Fruit fly (Drosophila melanogaster): ENCODE results near the gene Hakai.
A peak's percentile ranks its signal among the peaks of the same experiment; 100 is the strongest.

Hakai gene

DNA sequence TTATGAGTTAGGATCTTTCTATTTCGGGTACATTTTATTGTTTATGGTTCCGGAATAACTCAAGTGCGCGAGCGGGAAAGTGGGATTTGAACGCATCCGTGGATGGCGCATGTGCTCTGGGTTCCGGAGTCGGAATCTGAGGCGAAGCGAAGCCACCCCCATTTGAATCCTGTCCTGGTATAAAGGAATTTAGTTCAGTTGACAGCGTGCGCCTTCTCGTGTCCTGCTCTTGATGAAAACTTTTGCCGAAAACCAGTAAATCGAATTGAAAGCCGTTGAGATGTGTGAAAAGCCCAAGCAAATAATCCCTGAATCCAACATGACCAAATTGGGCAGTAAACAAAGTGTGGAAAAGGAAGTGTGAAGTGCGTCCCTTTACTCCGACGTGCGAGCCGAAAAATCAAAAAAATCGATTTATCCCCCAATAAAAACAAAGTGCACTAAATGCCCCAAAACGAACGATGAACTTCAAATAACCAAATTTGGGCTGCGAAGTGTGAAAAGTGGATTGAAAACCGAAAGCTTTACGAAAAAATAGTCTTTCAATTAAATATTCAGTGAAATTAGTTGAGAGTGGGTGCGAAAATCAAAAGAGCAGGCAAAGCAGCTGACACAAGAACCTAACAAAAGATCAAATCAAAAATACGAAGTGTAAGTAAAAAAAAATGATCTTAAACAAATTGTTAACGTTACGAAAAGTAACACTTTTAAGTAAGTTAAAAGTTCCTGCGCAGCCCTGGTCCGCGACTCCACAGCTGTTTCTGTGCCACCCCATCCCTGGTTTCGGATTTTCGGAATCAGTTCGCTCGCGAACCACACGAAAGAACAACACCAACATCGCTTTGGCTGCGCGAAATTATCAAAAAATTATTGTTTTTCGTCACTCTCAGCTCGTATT is 4.4 kb upstream of the Hakai start, which contains the start of gene Lar (continued):
- TF ChIP-seq CG33557 (GFP tag; optimal IDR thresholded peaks at IDR 0.05) (no peak), Doc2 (GFP tag; IDR thresholded peaks at IDR 0.05) (no peak), CG34376 (GFP tag; optimal IDR thresholded peaks at IDR 0.05) (peak; percentile 66), CG13287 (GFP tag; IDR thresholded peaks at IDR 0.05; ENCODE audit: partially characterized antibody) (peak; percentile 54), CG12659 (GFP tag; optimal IDR thresholded peaks at IDR 0.05) (peak; percentile 84), tup (GFP tag; optimal IDR thresholded peaks at IDR 0.05) (no peak), grn (GFP tag; optimal IDR thresholded peaks at IDR 0.05) (no peak), tll (GFP tag; optimal IDR thresholded peaks at IDR 0.05) (peak in 1 of 2 experiments; percentile 31), nom (GFP tag; optimal IDR thresholded peaks at IDR 0.05) (peak; percentile 37), CG12391 (tag; optimal IDR thresholded peaks at IDR 0.05) (peak; percentile 72), so (GFP tag; IDR thresholded peaks at IDR 0.05) (0 out of 3 replicates have a peak, but pooled peaks have one; percentile 42), CG11085 (GFP tag; IDR thresholded peaks at IDR 0.05) (no peak), lilli (GFP tag; optimal IDR thresholded peaks at IDR 0.05) (peak; percentile 80), ato (GFP tag; IDR thresholded peaks at IDR 0.05; ENCODE audit: partially characterized antibody) (no peak), Myb (GFP tag; optimal IDR thresholded peaks at IDR 0.05) (peak; percentile 77), CG1233 (GFP tag; optimal IDR thresholded peaks at IDR 0.05) (peak; percentile 28), dan (GFP tag; IDR thresholded peaks at IDR 0.05) (no peak), CkIIα-i1 (GFP tag; IDR thresholded peaks at IDR 0.05) (0 out of 2 replicates have a peak, but pooled peaks have one; percentile 24), CG10321 (GFP tag; IDR thresholded peaks at IDR 0.05) (0 out of 2 replicates have a peak, but pooled peaks have one; percentile 44), CG5245 (GFP tag; optimal IDR thresholded peaks at IDR 0.05) (peak; percentile 26), Abd-B (GFP tag; optimal IDR thresholded peaks at IDR 0.05) (no peak), CG33213 (GFP tag; optimal IDR thresholded peaks at IDR 0.05) (peak; percentile 75), Elba2 (GFP tag; optimal IDR thresholded peaks at IDR 0.05) (no peak), CG4282 (GFP tag; optimal IDR thresholded peaks at IDR 0.05) (peak; percentile 50), CG17359 (tag; optimal IDR thresholded peaks at IDR 0.05) (peak; percentile 49), CG6683 (GFP tag; optimal IDR thresholded peaks at IDR 0.05) (no peak), zen2 (GFP tag; IDR thresholded peaks at IDR 0.05; ENCODE audit: partially characterized antibody) (no peak), MBD-R2 (GFP tag; IDR thresholded peaks at IDR 0.05) (peak; percentile 91), wek (GFP tag; optimal IDR thresholded peaks at IDR 0.05) (no peak), ap (GFP tag; IDR thresholded peaks at IDR 0.05) (no peak), CG13894 (tag; optimal IDR thresholded peaks at IDR 0.05) (peak; percentile 62), abd-A (tag; optimal IDR thresholded peaks at IDR 0.05) (no peak), CG7839 (tag; optimal IDR thresholded peaks at IDR 0.05) (peak; percentile 47), sima (GFP tag; optimal IDR thresholded peaks at IDR 0.05) (no peak), psq (GFP tag; optimal IDR thresholded peaks at IDR 0.05) (no peak), Lpt (GFP tag; optimal IDR thresholded peaks at IDR 0.05) (no peak), sug (tag; optimal IDR thresholded peaks at IDR 0.05) (peak; percentile 57), Bgb (GFP tag; IDR thresholded peaks at IDR 0.05; ENCODE audit: partially characterized antibody) (0 out of 2 replicates have a peak, but pooled peaks have one; percentile 22), salm (tag; optimal IDR thresholded peaks at IDR 0.05) (no peak), CG30431 (GFP tag; optimal IDR thresholded peaks at IDR 0.05) (no peak), CG2199 (GFP tag; IDR thresholded peaks at IDR 0.05) (no peak), ab (GFP tag; optimal IDR thresholded peaks at IDR 0.05) (peak; percentile 44), lbe (GFP tag; optimal IDR thresholded peaks at IDR 0.05) (no peak), CG14860 (GFP tag; IDR thresholded peaks at IDR 0.05; ENCODE audit: partially characterized antibody) (no peak), dysf (GFP tag; IDR thresholded peaks at IDR 0.05) (0 out of 3 replicates have a peak, but pooled peaks have one; percentile 38), lov (optimal IDR thresholded peaks at IDR 0.05) (no peak), lov (GFP tag; IDR thresholded peaks at IDR 0.05) (0 out of 3 replicates have a peak, but pooled peaks have one; percentile 17), ham (GFP tag; IDR thresholded peaks at IDR 0.05) (no peak)

Measured in whole organism, embryonic.